Fruit fly (Drosophila melanogaster): ENCODE measurements around the gene CG42781.

DNA sequence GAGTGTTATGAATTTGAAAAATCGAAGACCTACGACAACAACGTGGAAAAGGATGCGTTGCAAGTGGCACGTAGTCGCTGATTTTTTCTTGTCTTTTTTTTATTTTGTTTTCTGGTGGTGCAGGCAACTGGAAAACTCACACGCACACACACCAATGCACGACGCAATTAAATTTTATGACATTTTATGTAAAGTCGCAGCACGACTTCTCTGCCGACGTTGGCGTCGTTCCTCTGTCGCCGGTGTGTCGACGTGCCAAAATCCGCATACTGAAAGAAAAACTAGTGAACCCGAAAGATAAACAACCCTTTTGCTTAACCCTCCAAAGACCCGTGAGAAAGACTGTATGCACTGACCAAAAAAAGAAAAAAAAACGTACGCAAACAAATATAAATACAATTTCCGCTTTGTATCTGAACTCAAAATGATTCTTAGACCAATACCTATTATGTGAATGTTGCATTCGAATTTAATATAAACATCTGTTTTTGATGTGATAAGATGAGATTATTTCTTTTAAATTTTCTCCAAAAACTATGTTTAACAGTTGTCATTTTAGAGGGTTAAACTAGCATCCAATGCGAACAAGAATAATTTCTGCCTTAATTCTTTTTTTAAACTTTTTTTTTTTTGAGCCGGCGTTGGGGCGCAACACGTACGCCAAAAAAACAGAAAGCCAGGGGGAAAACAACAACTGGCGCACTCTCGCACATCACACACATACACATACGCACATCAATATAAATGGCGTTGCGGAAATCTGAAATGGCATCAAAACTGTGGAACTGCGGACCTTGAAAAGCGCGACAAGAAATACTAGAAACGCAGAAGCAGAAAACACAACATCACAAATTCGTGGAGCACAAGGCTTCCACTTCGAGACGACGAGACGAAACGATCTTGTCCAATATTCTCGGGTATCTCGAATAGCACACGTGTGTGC, 48.7 kb downstream of the CG42781 start:
- TF ChIP-seq psq (optimal IDR thresholded peaks at IDR 0.05): no peak
- no peak for TF ChIP-seq Myc (optimal IDR thresholded peaks at IDR 0.05)
